Worm (Caenorhabditis elegans): Measurements from ENCODE around the gene Y41D4A.4.

- TF ChIP-seq fkh-10 (GFP tag; optimal IDR thresholded peaks at IDR 0.05): no peak
- no peak for TF ChIP-seq ref-2 (tag; optimal IDR thresholded peaks at IDR 0.05)
- TF ChIP-seq unc-86 (tag; optimal IDR thresholded peaks at IDR 0.05): no peak
- TF ChIP-seq pros-1 (tag; optimal IDR thresholded peaks at IDR 0.05): no peak
- TF ChIP-seq tbx-7 (tag; optimal IDR thresholded peaks at IDR 0.05): no peak
- no peak for TF ChIP-seq dve-1 (tag; optimal IDR thresholded peaks at IDR 0.05)
- TF ChIP-seq hlh-30 (tag; optimal IDR thresholded peaks at IDR 0.05; ENCODE audit: insufficient read depth): no peak
- TF ChIP-seq ama-1 (optimal IDR thresholded peaks at IDR 0.05): no peak
- TF ChIP-seq madf-2 (tag; optimal IDR thresholded peaks at IDR 0.05): no peak
- no peak for TF ChIP-seq pha-4 (tag; optimal IDR thresholded peaks at IDR 0.05)
- no peak for TF ChIP-seq eyg-1 (tag; optimal IDR thresholded peaks at IDR 0.05)
- TF ChIP-seq ceh-6 (GFP tag; optimal IDR thresholded peaks at IDR 0.05): no peak
Observed at ce11 chrIV:1791775-1792174, 46.0 kb downstream of the Y41D4A.4 start.

Measured in whole organism, late embryonic.